Worm (Caenorhabditis elegans) whole organism, L3 larva: ENCODE data around the gene idpc-2.

Experiments used
- ZK546.5 ChIP-seq: sonication (generic microtip); optimal IDR thresholded peaks from 2 replicates; lab custom pipeline; 2017; ENCODE audit warnings: missing biosample characterization, missing genetic modification characterization
- aly-2 ChIP-seq: fragments of 150-350 bp; optimal IDR thresholded peaks from 2 replicates; lab custom pipeline; 2014; ENCODE audit warnings: missing biosample characterization, missing genetic modification characterization
- ceh-16 ChIP-seq: sonication (generic microtip); optimal IDR thresholded peaks from 2 replicates; lab custom pipeline; 2017; ENCODE audit warnings: missing biosample characterization, missing genetic modification characterization
- ceh-28 ChIP-seq: fragments of 150-350 bp; optimal IDR thresholded peaks from 2 replicates; lab custom pipeline; 2014; ENCODE audit warnings: missing biosample characterization, missing genetic modification reagents, missing genetic modification characterization
- ceh-9 ChIP-seq: sonication (generic microtip); optimal IDR thresholded peaks from 2 replicates; lab custom pipeline; 2018; ENCODE audit warnings: missing biosample characterization, missing genetic modification characterization
- daf-12 ChIP-seq: fragments of 150-350 bp; optimal IDR thresholded peaks from 2 replicates; lab custom pipeline; 2014; ENCODE audit warnings: missing biosample characterization, missing genetic modification reagents, missing genetic modification characterization
- egl-27 ChIP-seq: sonication (generic microtip); optimal IDR thresholded peaks from 4 replicates; lab custom pipeline; 2017; ENCODE audit warnings: missing biosample characterization, missing genetic modification reagents, missing genetic modification characterization
- egl-5 ChIP-seq: fragments of 150-350 bp; optimal IDR thresholded peaks from 2 replicates; lab custom pipeline; 2017; ENCODE audit warnings: missing biosample characterization, missing genetic modification reagents, missing genetic modification characterization, inconsistent platforms
- elt-1 ChIP-seq: fragments of 150-350 bp; optimal IDR thresholded peaks from 2 replicates; lab custom pipeline; 2014; ENCODE audit warnings: missing biosample characterization, missing genetic modification characterization
- elt-2 ChIP-seq: sonication (generic microtip); optimal IDR thresholded peaks from 2 replicates; lab custom pipeline; 2016; ENCODE audit warnings: missing genetic modification reagents, mild to moderate bottlenecking, missing genetic modification characterization, missing compliant biosample characterization
- elt-3 ChIP-seq, 3 experiments: fragments of 150-350 bp in 1 of 3; sonication (generic microtip) in 2 of 3; optimal IDR thresholded peaks; 2 replicates in 2 of 3; 4 replicates in 1 of 3; lab custom pipeline; 2014 to 2017; ENCODE audit warnings: missing biosample characterization in 3 of 3, missing genetic modification characterization in 3 of 3
- eor-1 ChIP-seq, 2 experiments: fragments of 150-350 bp; optimal IDR thresholded peaks; 2 replicates each; lab custom pipeline; 2014 to 2018; ENCODE audit warnings: missing biosample characterization in 2 of 2, missing genetic modification characterization in 2 of 2
- fkh-10 ChIP-seq: sonication (generic microtip); optimal IDR thresholded peaks from 2 replicates; lab custom pipeline; 2017; ENCODE audit warnings: missing biosample characterization, missing genetic modification reagents, missing genetic modification characterization
- fkh-2 ChIP-seq: fragments of 150-350 bp; optimal IDR thresholded peaks from 2 replicates; lab custom pipeline; 2014; ENCODE audit warnings: missing biosample characterization, missing genetic modification reagents, missing genetic modification characterization
- fos-1 ChIP-seq: fragments of 150-350 bp; optimal IDR thresholded peaks from 2 replicates; lab custom pipeline; 2014; ENCODE audit warnings: missing biosample characterization, missing genetic modification characterization
- hmg-11 ChIP-seq: sonication (generic microtip); optimal IDR thresholded peaks from 2 replicates; lab custom pipeline; 2016; ENCODE audit warnings: missing genetic modification characterization, missing compliant biosample characterization
- lin-39 ChIP-seq: fragments of 150-350 bp; optimal IDR thresholded peaks from 2 replicates; lab custom pipeline; 2018; ENCODE audit warnings: missing biosample characterization, missing genetic modification reagents, missing genetic modification characterization
- lsy-12 ChIP-seq: sonication (generic microtip); optimal IDR thresholded peaks from 2 replicates; lab custom pipeline; 2016; ENCODE audit warnings: mild to moderate bottlenecking, missing genetic modification characterization, missing compliant biosample characterization
- mml-1 ChIP-seq: fragments of 150-350 bp; sonication (generic microtip); optimal IDR thresholded peaks from 3 replicates; lab custom pipeline; 2014; ENCODE audit warnings: missing biosample characterization, missing genetic modification characterization
- nfya-1 ChIP-seq: sonication (generic microtip); optimal IDR thresholded peaks from 2 replicates; lab custom pipeline; 2017; ENCODE audit warnings: missing genetic modification characterization, mild to moderate bottlenecking, missing compliant biosample characterization, antibody characterized with exemption, moderate library complexity; ENCODE audit not compliant: insufficient read depth
- nhr-11 ChIP-seq: fragments of 150-350 bp; optimal IDR thresholded peaks from 2 replicates; lab custom pipeline; 2014; ENCODE audit warnings: missing biosample characterization, missing genetic modification characterization
- nhr-23 ChIP-seq: fragments of 150-350 bp; optimal IDR thresholded peaks from 2 replicates; lab custom pipeline; 2014; ENCODE audit warnings: missing biosample characterization, missing genetic modification reagents, missing genetic modification characterization
- nhr-237 ChIP-seq: fragments of 150-350 bp; optimal IDR thresholded peaks from 2 replicates; lab custom pipeline; 2014; ENCODE audit warnings: missing biosample characterization, missing genetic modification characterization
- nhr-76 ChIP-seq: fragments of 150-350 bp; sonication (generic microtip); optimal IDR thresholded peaks from 5 replicates; lab custom pipeline; 2014; ENCODE audit warnings: missing biosample characterization, missing genetic modification characterization
- nhr-77 ChIP-seq: fragments of 150-350 bp; optimal IDR thresholded peaks from 2 replicates; lab custom pipeline; 2014; ENCODE audit warnings: missing biosample characterization, missing genetic modification characterization
- sea-2 ChIP-seq: fragments of 150-350 bp; sonication (generic microtip); optimal IDR thresholded peaks from 4 replicates; lab custom pipeline; 2014; ENCODE audit warnings: missing biosample characterization, missing genetic modification reagents, missing genetic modification characterization
- snpc-4 ChIP-seq: fragments of 150-350 bp; optimal IDR thresholded peaks from 2 replicates; lab custom pipeline; 2014; ENCODE audit warnings: missing biosample characterization, missing genetic modification characterization
- tbx-2 ChIP-seq: sonication (generic microtip); optimal IDR thresholded peaks from 2 replicates; lab custom pipeline; 2016; ENCODE audit warnings: mild to moderate bottlenecking, missing genetic modification characterization, missing compliant biosample characterization
- unc-39 ChIP-seq: sonication (generic microtip); optimal IDR thresholded peaks from 4 replicates; lab custom pipeline; 2017; ENCODE audit warnings: missing biosample characterization, missing genetic modification characterization
- unc-62 ChIP-seq: fragments of 150-350 bp; sonication (generic microtip); optimal IDR thresholded peaks from 4 replicates; lab custom pipeline; 2014; ENCODE audit warnings: missing biosample characterization, missing genetic modification reagents, missing genetic modification characterization

The idpc-2 gene

ce11 chrV:8599192-8599591, 21.9 kb downstream of the idpc-2 start, which contains the start of gene F41E6.7:
TSS of gene F41E6.7 (minus strand) at chrV:8599292.
- no peak for TF ChIP-seq egl-27 (tag; lab: Kevin White, UChicago)
- no peak for TF ChIP-seq aly-2 (tag; lab: Kevin White, UChicago)
- no peak for TF ChIP-seq elt-3 (tag; optimal IDR thresholded peaks at IDR 0.05; lab: Kevin White, UChicago)
- TF ChIP-seq unc-39 (tag; lab: Kevin White, UChicago) = no peak
- TF ChIP-seq nhr-11 (tag; lab: Kevin White, UChicago) = no peak
- no peak for TF ChIP-seq nhr-77 (tag; lab: Kevin White, UChicago)
- no peak for TF ChIP-seq tbx-2 (tag; lab: Kevin White, UChicago)
- TF ChIP-seq fkh-10 (GFP tag; lab: Kevin White, UChicago) = no peak
- no peak for TF ChIP-seq ZK546.5 (tag; lab: Kevin White, UChicago)
- TF ChIP-seq nhr-23 = no peak
- no peak for TF ChIP-seq nfya-1 (tag; lab: Kevin White, UChicago)
- TF ChIP-seq eor-1 (tag; optimal IDR thresholded peaks at IDR 0.05; lab: Kevin White, UChicago) = no peak
- no peak for TF ChIP-seq fos-1 (tag; lab: Kevin White, UChicago)
- no peak for TF ChIP-seq ceh-9

- TF ChIP-seq fkh-2 = no peak
- TF ChIP-seq lsy-12 (tag; lab: Kevin White, UChicago) = no peak
- no peak for TF ChIP-seq fkh-10 (GFP tag; lab: Kevin White, UChicago)
- no peak for TF ChIP-seq daf-12 (tag; lab: Kevin White, UChicago)
- no peak for TF ChIP-seq mml-1
- no peak for TF ChIP-seq snpc-4 (tag; lab: Kevin White, UChicago)
- TF ChIP-seq elt-2 (tag; lab: Kevin White, UChicago) = no peak
- TF ChIP-seq fos-1 (tag; lab: Kevin White, UChicago) = no peak
- no peak for TF ChIP-seq ceh-16
- TF ChIP-seq nfya-1 (tag; lab: Kevin White, UChicago) = peak; percentile 24
- peak; percentile 32 for TF ChIP-seq lin-39 (tag; lab: Kevin White, UChicago)
- TF ChIP-seq unc-62 (GFP tag; lab: Kevin White, UChicago) = no peak
- TF ChIP-seq nhr-237 (tag; lab: Kevin White, UChicago) = no peak
- TF ChIP-seq egl-5 (tag; lab: Kevin White, UChicago) = peak; percentile 48
Measured at ce11 chrV:8594105-8594964, 26.8 kb downstream of the idpc-2 start, which contains the start of gene tag-196. TSS of gene tag-196 (plus strand) at chrV:8594914.

- TF ChIP-seq ceh-16 = no peak
- no peak for TF ChIP-seq elt-2 (tag; lab: Kevin White, UChicago)
- TF ChIP-seq fkh-10 (GFP tag; lab: Kevin White, UChicago) = peak; percentile 13
- TF ChIP-seq unc-62 (GFP tag; lab: Kevin White, UChicago) = peak; percentile 53
- no peak for TF ChIP-seq ceh-28
- TF ChIP-seq egl-5 (tag; lab: Kevin White, UChicago) = peak; percentile 13
- no peak for TF ChIP-seq tbx-2 (tag; lab: Kevin White, UChicago)
- no peak for TF ChIP-seq hmg-11 (tag; lab: Kevin White, UChicago)
- TF ChIP-seq nhr-11 (tag; lab: Kevin White, UChicago) = no peak
- no peak for TF ChIP-seq sea-2 (GFP tag; lab: Kevin White, UChicago)
- TF ChIP-seq elt-1 = peak; percentile 58
Measured at ce11 chrV:8592691-8593307, 28.3 kb downstream of the idpc-2 start.

ce11 chrV:8588079-8588478, 33.0 kb downstream of the idpc-2 start, which contains the start of gene C10B5.3:
TSS of gene C10B5.3 (minus strand) at chrV:8588179.
- TF ChIP-seq nhr-23 = no peak
- TF ChIP-seq nhr-11 (tag; lab: Kevin White, UChicago) = no peak
- TF ChIP-seq nhr-77 (tag; lab: Kevin White, UChicago) = no peak
- TF ChIP-seq aly-2 (tag; lab: Kevin White, UChicago) = no peak
- no peak for TF ChIP-seq egl-5 (tag; lab: Kevin White, UChicago)
- no peak for TF ChIP-seq nhr-76 (tag; lab: Kevin White, UChicago)
- no peak for TF ChIP-seq unc-62 (GFP tag; lab: Kevin White, UChicago)
- no peak for TF ChIP-seq mml-1
- no peak for TF ChIP-seq sea-2 (GFP tag; lab: Kevin White, UChicago)
- TF ChIP-seq fos-1 (tag; lab: Kevin White, UChicago) = no peak
- TF ChIP-seq ceh-16 = no peak
